Fruit fly (Drosophila melanogaster) whole organism, embryonic: ENCODE measurements around the gene CG1143.

Experiments used
- CG11560 ChIP-seq: fragments of 200-800 bp; sonication (Bioruptor generic); IDR thresholded peaks from 3 replicates; pipeline ENCODE4 v1.3.6; 2022; ENCODE audit warnings: missing biosample characterization, missing genetic modification characterization
- CG11696 ChIP-seq: fragments of 200-800 bp; sonication (Bioruptor generic); IDR thresholded peaks from 2 replicates; pipeline ENCODE4 v1.3.6; 2022; ENCODE audit warnings: missing biosample characterization, missing genetic modification characterization
- CG12155 ChIP-seq: fragments of 200-800 bp; sonication (Bioruptor generic); optimal IDR thresholded peaks from 3 replicates; lab custom pipeline; 2016; ENCODE audit warnings: missing biosample characterization, missing genetic modification characterization
- CG13424 ChIP-seq: fragments of 200-800 bp; sonication (Bioruptor generic); optimal IDR thresholded peaks from 2 replicates; lab custom pipeline; 2019; ENCODE audit warnings: missing biosample characterization, mild to moderate bottlenecking, missing genetic modification characterization, moderate library complexity
- CG13894 ChIP-seq: fragments of 200-800 bp; sonication (Bioruptor generic); optimal IDR thresholded peaks from 3 replicates; lab custom pipeline; 2018; ENCODE audit warnings: missing biosample characterization, mild to moderate bottlenecking, missing genetic modification characterization, moderate library complexity
- CG15514 ChIP-seq: fragments of 200-800 bp; sonication (Bioruptor generic); optimal IDR thresholded peaks from 3 replicates; lab custom pipeline; 2017; ENCODE audit warnings: missing biosample characterization, missing genetic modification characterization, mild to moderate bottlenecking, moderate library complexity, missing genetic modification reagents
- CG17328 ChIP-seq: fragments of 200-800 bp; sonication (Bioruptor generic); IDR thresholded peaks from 2 replicates; pipeline ENCODE4 v1.3.6; 2022; ENCODE audit warnings: missing biosample characterization, missing genetic modification characterization
- CG17829 ChIP-seq: fragments of 200-800 bp; optimal IDR thresholded peaks from 2 replicates; lab custom pipeline; 2019; ENCODE audit warnings: missing biosample characterization, mild to moderate bottlenecking, missing genetic modification characterization, moderate library complexity
- CG2120 ChIP-seq: fragments of 200-800 bp; sonication (Bioruptor generic); optimal IDR thresholded peaks from 3 replicates; lab custom pipeline; 2016; ENCODE audit warnings: missing biosample characterization, missing genetic modification characterization
- CG2712 ChIP-seq: fragments of 200-800 bp; optimal IDR thresholded peaks from 3 replicates; lab custom pipeline; 2019; ENCODE audit warnings: missing biosample characterization, mild to moderate bottlenecking, missing genetic modification characterization, moderate library complexity
- CG31441 ChIP-seq: fragments of 200-800 bp; sonication (Bioruptor generic); IDR thresholded peaks from 2 replicates; pipeline ENCODE4 v1.3.6; 2022; ENCODE audit warnings: missing biosample characterization, missing genetic modification characterization
- CG3407 ChIP-seq: fragments of 200-800 bp; sonication (Bioruptor generic); optimal IDR thresholded peaks from 2 replicates; lab custom pipeline; 2018; ENCODE audit warnings: missing biosample characterization, mild to moderate bottlenecking, missing genetic modification characterization
- CG34224 ChIP-seq: fragments of 200-800 bp; sonication (Bioruptor generic); IDR thresholded peaks from 3 replicates; pipeline ENCODE4 v1.3.6; 2022; ENCODE audit warnings: missing biosample characterization, missing genetic modification characterization; ENCODE audit not compliant: partially characterized antibody
- CG5953 ChIP-seq: fragments of 200-800 bp; sonication (Bioruptor generic); IDR thresholded peaks from 2 replicates; pipeline ENCODE4 v1.3.6; 2022; ENCODE audit warnings: missing biosample characterization, missing genetic modification characterization
- CG6254 ChIP-seq: fragments of 200-800 bp; sonication (Bioruptor generic); optimal IDR thresholded peaks from 3 replicates; lab custom pipeline; 2017; ENCODE audit warnings: mild to moderate bottlenecking, missing biosample characterization, missing genetic modification reagents, missing genetic modification characterization
- CG8765 ChIP-seq: fragments of 200-800 bp; sonication (Bioruptor generic); IDR thresholded peaks from 2 replicates; pipeline ENCODE4 v1.3.6; 2022; ENCODE audit warnings: missing biosample characterization, missing genetic modification characterization
- CG9437 ChIP-seq: fragments of 200-800 bp; sonication (Bioruptor generic); optimal IDR thresholded peaks from 2 replicates; lab custom pipeline; 2018; ENCODE audit warnings: missing biosample characterization, mild to moderate bottlenecking, missing genetic modification characterization
- D19A ChIP-seq: fragments of 200-800 bp; optimal IDR thresholded peaks from 3 replicates; lab custom pipeline; 2019; ENCODE audit warnings: missing biosample characterization, mild to moderate bottlenecking, missing genetic modification characterization, moderate library complexity
- Drgx ChIP-seq: fragments of 200-800 bp; sonication (Bioruptor generic); IDR thresholded peaks from 2 replicates; pipeline ENCODE4 v1.3.6; 2022; ENCODE audit warnings: missing biosample characterization, missing genetic modification characterization
- E2f2 ChIP-seq: fragments of 200-800 bp; sonication (Bioruptor generic); IDR thresholded peaks from 2 replicates; pipeline ENCODE4 v1.3.6; 2022; ENCODE audit warnings: missing biosample characterization, missing genetic modification characterization
- Eip74EF ChIP-seq, 2 experiments: fragments of 200-800 bp in 1 of 2; fragments of >200 bp in 1 of 2; sonication (Bioruptor generic) in 1 of 2; optimal IDR thresholded peaks; 2 replicates each; lab custom pipeline; 2017 to 2019; ENCODE audit warnings: missing biosample characterization in 2 of 2, missing genetic modification characterization in 2 of 2, mild to moderate bottlenecking in 1 of 2, moderate library complexity in 1 of 2
- Gsc ChIP-seq: fragments of 200-800 bp; sonication (Bioruptor generic); IDR thresholded peaks from 2 replicates; pipeline ENCODE4 v1.3.6; 2022; ENCODE audit warnings: missing biosample characterization, missing genetic modification characterization
- Hmr ChIP-seq: fragments of 200-800 bp; sonication (Bioruptor generic); optimal IDR thresholded peaks from 3 replicates; lab custom pipeline; 2017; ENCODE audit warnings: mild to moderate bottlenecking, missing biosample characterization, missing genetic modification reagents, missing genetic modification characterization
- Lhr ChIP-seq: fragments of 200-800 bp; sonication (Bioruptor generic); optimal IDR thresholded peaks from 3 replicates; lab custom pipeline; 2017; ENCODE audit warnings: mild to moderate bottlenecking, missing biosample characterization, missing genetic modification reagents, missing genetic modification characterization
- Opbp ChIP-seq: fragments of 200-800 bp; sonication (Bioruptor generic); IDR thresholded peaks from 3 replicates; pipeline ENCODE4 v1.3.6; 2022; ENCODE audit warnings: missing biosample characterization, missing genetic modification characterization; ENCODE audit not compliant: partially characterized antibody
- PHDP ChIP-seq: fragments of 200-800 bp; sonication (Bioruptor generic); optimal IDR thresholded peaks from 3 replicates; lab custom pipeline; 2018; ENCODE audit warnings: missing biosample characterization, mild to moderate bottlenecking, missing genetic modification characterization, moderate library complexity
- Scr ChIP-seq: fragments of 200-800 bp; sonication (Bioruptor generic); IDR thresholded peaks from 2 replicates; pipeline ENCODE4 v1.3.6; 2022; ENCODE audit warnings: missing biosample characterization, missing genetic modification characterization; ENCODE audit not compliant: partially characterized antibody
- Side ChIP-seq: fragments of 200-800 bp; sonication (Bioruptor generic); optimal IDR thresholded peaks from 2 replicates; lab custom pipeline; 2016; ENCODE audit warnings: missing biosample characterization, missing genetic modification characterization
- Stat92E ChIP-seq, 3 experiments: fragments of >200 bp in 2 of 3; fragments of 200-800 bp in 1 of 3; sonication (Bioruptor generic) in 1 of 3; optimal IDR thresholded peaks; 2 replicates each; lab custom pipeline; 2017 to 2019; ENCODE audit warnings: missing biosample characterization in 3 of 3, missing genetic modification characterization in 3 of 3, mild to moderate bottlenecking in 1 of 3, moderate library complexity in 1 of 3
- ash1 ChIP-seq: fragments of 200-800 bp; sonication (Bioruptor generic); optimal IDR thresholded peaks from 2 replicates; lab custom pipeline; 2018; ENCODE audit warnings: missing biosample characterization, mild to moderate bottlenecking, missing genetic modification characterization
- bbx ChIP-seq: fragments of 200-800 bp; sonication (Bioruptor generic); IDR thresholded peaks from 2 replicates; pipeline ENCODE4 v1.3.6; 2022; ENCODE audit warnings: missing biosample characterization, missing genetic modification characterization; ENCODE audit not compliant: partially characterized antibody
- chinmo ChIP-seq: fragments of 200-800 bp; sonication (Bioruptor generic); IDR thresholded peaks from 4 replicates; pipeline ENCODE4 v1.3.6; 2022; ENCODE audit warnings: missing biosample characterization, missing genetic modification characterization; ENCODE audit not compliant: partially characterized antibody
- dimm ChIP-seq: fragments of 200-800 bp; sonication (Bioruptor generic); IDR thresholded peaks from 2 replicates; pipeline ENCODE4 v1.3.6; 2022; ENCODE audit warnings: missing biosample characterization, missing genetic modification characterization
- esg ChIP-seq: fragments of 200-800 bp; sonication (Bioruptor generic); conservative IDR thresholded peaks from 2 replicates; pipeline ENCODE4 v1.3.6; 2022; ENCODE audit warnings: missing biosample characterization, missing genetic modification characterization
- h ChIP-seq: fragments of >200 bp; optimal IDR thresholded peaks from 2 replicates; lab custom pipeline; 2017
- hb ChIP-seq: fragments of 200-800 bp; sonication (Bioruptor generic); IDR thresholded peaks from 3 replicates; pipeline ENCODE4 v1.3.6; 2022; ENCODE audit warnings: missing biosample characterization, missing genetic modification characterization; ENCODE audit not compliant: partially characterized antibody
- kay ChIP-seq: fragments of 200-800 bp; sonication (Bioruptor generic); optimal IDR thresholded peaks from 2 replicates; lab custom pipeline; 2016; ENCODE audit warnings: missing biosample characterization, missing genetic modification characterization
- pho ChIP-seq: fragments of 200-800 bp; sonication (Bioruptor generic); optimal IDR thresholded peaks from 2 replicates; lab custom pipeline; 2016; ENCODE audit warnings: missing biosample characterization, missing genetic modification characterization
- prd ChIP-seq, 3 experiments: fragments of >200 bp in 2 of 3; fragments of 200-800 bp in 1 of 3; sonication (Bioruptor generic) in 1 of 3; optimal IDR thresholded peaks in 2 of 3; IDR thresholded peaks in 1 of 3; 2 replicates in 2 of 3; 3 replicates in 1 of 3; pipeline versions ENCODE4 v1.3.6 to Lab custom; 2017 to 2022; ENCODE audit warnings: missing biosample characterization in 1 of 3, missing genetic modification characterization in 1 of 3
- schlank ChIP-seq: fragments of 200-800 bp; sonication (Bioruptor generic); optimal IDR thresholded peaks from 2 replicates; lab custom pipeline; 2018; ENCODE audit warnings: missing biosample characterization, mild to moderate bottlenecking, missing genetic modification characterization
- sd ChIP-seq: fragments of 200-800 bp; sonication (Bioruptor generic); optimal IDR thresholded peaks from 3 replicates; lab custom pipeline; 2018; ENCODE audit warnings: missing biosample characterization, mild to moderate bottlenecking, missing genetic modification characterization, moderate library complexity
- sima ChIP-seq: fragments of 200-800 bp; sonication (Bioruptor generic); optimal IDR thresholded peaks from 2 replicates; lab custom pipeline; 2016; ENCODE audit warnings: missing biosample characterization, missing genetic modification characterization
- sob ChIP-seq: fragments of 200-800 bp; sonication (Bioruptor generic); IDR thresholded peaks from 2 replicates; pipeline ENCODE4 v1.3.6; 2022; ENCODE audit warnings: missing biosample characterization, missing genetic modification characterization
- sug ChIP-seq: fragments of 200-800 bp; optimal IDR thresholded peaks from 2 replicates; lab custom pipeline; 2019; ENCODE audit warnings: missing biosample characterization, mild to moderate bottlenecking, missing genetic modification characterization, moderate library complexity
- tin ChIP-seq: fragments of 200-800 bp; sonication (Bioruptor generic); optimal IDR thresholded peaks from 3 replicates; lab custom pipeline; 2016; ENCODE audit warnings: missing biosample characterization, missing genetic modification characterization
- tna ChIP-seq: fragments of 200-800 bp; sonication (Bioruptor generic); IDR thresholded peaks from 2 replicates; pipeline ENCODE4 v1.3.6; 2022; ENCODE audit warnings: missing biosample characterization, missing genetic modification characterization; ENCODE audit not compliant: partially characterized antibody
- toy ChIP-seq: fragments of 200-800 bp; sonication (Bioruptor generic); IDR thresholded peaks from 2 replicates; pipeline ENCODE4 v1.3.6; 2022; ENCODE audit warnings: missing biosample characterization, missing genetic modification characterization
- twi ChIP-seq: fragments of 200-800 bp; optimal IDR thresholded peaks from 2 replicates; lab custom pipeline; 2019; ENCODE audit warnings: missing biosample characterization, mild to moderate bottlenecking, missing genetic modification characterization, moderate library complexity
- unpg ChIP-seq: fragments of 200-800 bp; sonication (Bioruptor generic); optimal IDR thresholded peaks from 3 replicates; lab custom pipeline; 2018; ENCODE audit warnings: missing biosample characterization, mild to moderate bottlenecking, missing genetic modification characterization, moderate library complexity
- yki ChIP-seq: fragments of >200 bp; optimal IDR thresholded peaks from 3 replicates; lab custom pipeline; 2018

The CG1143 gene

dm6 chr3L:2599214-2599730 is 45.9 kb upstream of the CG1143 start, which contains the start of the genes CG16985 and CG12182 (continued):
- TF ChIP-seq sd (tag; lab: Kevin White, UChicago) (no peak), CG13894 (tag; lab: Kevin White, UChicago) (no peak), D19A (tag; lab: Kevin White, UChicago) (no peak), sima (GFP tag; lab: Kevin White, UChicago) (no peak), bbx (peak; percentile 59), h (no peak), Lhr (GFP tag; lab: Kevin White, UChicago) (no peak), CG8765 (GFP tag; lab: Robert Waterston, UW) (no peak), CG34224 (GFP tag; lab: Robert Waterston, UW) (peak; percentile 29; the same call in 2 of the 3 replicates), pho (peak; percentile 8), kay (GFP tag; lab: Kevin White, UChicago) (no peak), Opbp (GFP tag; lab: Robert Waterston, UW) (peak; percentile 69; the same call in 2 of the 3 replicates), hb (GFP tag; lab: Robert Waterston, UW) (no peak), Side (GFP tag; lab: Kevin White, UChicago) (no peak), Gsc (no peak), CG3407 (no peak), CG11696 (GFP tag; lab: Robert Waterston, UW) (no peak), Eip74EF (GFP tag; optimal IDR thresholded peaks at IDR 0.05; lab: Kevin White, UChicago) (no peak), CG2712 (tag; lab: Kevin White, UChicago) (no peak), CG6254 (GFP tag; lab: Kevin White, UChicago) (no peak), CG12155 (GFP tag; lab: Kevin White, UChicago) (no peak), prd (optimal IDR thresholded peaks at IDR 0.05; lab: Kevin White, UChicago) (no peak), prd (GFP tag; IDR thresholded peaks at IDR 0.05; lab: Robert Waterston, UW) (no peak), yki (lab: Kevin White, UChicago) (no peak), CG9437 (no peak), CG5953 (GFP tag; lab: Robert Waterston, UW) (no peak), Drgx (GFP tag; lab: Robert Waterston, UW) (no peak), twi (tag; lab: Kevin White, UChicago) (no peak), unpg (no peak), Stat92E (GFP tag; optimal IDR thresholded peaks at IDR 0.05; lab: Kevin White, UChicago) (peak in 1 of 3 experiments; percentile 21), toy (GFP tag; lab: Robert Waterston, UW) (no peak), ash1 (GFP tag; lab: Kevin White, UChicago) (no peak), sob (0 out of 2 replicates have a peak, but pooled peaks have one; percentile 32), CG31441 (no peak), Scr (GFP tag; lab: Robert Waterston, UW) (peak; percentile 46; the same call in 1 of the 2 replicates), sug (tag; lab: Kevin White, UChicago) (no peak), CG13424 (tag; lab: Kevin White, UChicago) (no peak), E2f2 (GFP tag; lab: Robert Waterston, UW) (peak; percentile 77), CG2120 (GFP tag; lab: Kevin White, UChicago) (peak; percentile 27), CG15514 (GFP tag; lab: Kevin White, UChicago) (peak; percentile 26), CG11560 (tag; lab: Robert Waterston, UW) (no peak), tna (GFP tag; lab: Robert Waterston, UW) (0 out of 2 replicates have a peak, but pooled peaks have one; percentile 7), esg (GFP tag; lab: Robert Waterston, UW) (no peak), schlank (no peak), CG17328 (GFP tag; lab: Robert Waterston, UW) (no peak), Hmr (GFP tag; lab: Kevin White, UChicago) (no peak), dimm (GFP tag; lab: Robert Waterston, UW) (no peak), PHDP (tag; lab: Kevin White, UChicago) (no peak), CG17829 (tag; lab: Kevin White, UChicago) (peak; percentile 13), tin (no peak), chinmo (GFP tag; lab: Robert Waterston, UW) (no peak)
